Fruit fly (Drosophila melanogaster) whole organism, embryonic: ENCODE results near the gene Irc.
A peak's percentile ranks its signal among the peaks of the same experiment; 100 is the strongest.

ENCODE experiments used
- Blimp-1 ChIP-seq: fragments of 200-800 bp; sonication (Bioruptor generic); optimal IDR thresholded peaks from 3 replicates; lab custom pipeline; 2018; ENCODE audit warnings: missing biosample characterization, missing genetic modification characterization, mild to moderate bottlenecking, moderate library complexity, missing genetic modification reagents
- CG10209 ChIP-seq: fragments of 200-800 bp; sonication (Bioruptor generic); optimal IDR thresholded peaks from 3 replicates; lab custom pipeline; 2017; ENCODE audit warnings: missing biosample characterization, mild to moderate bottlenecking, missing genetic modification characterization, missing genetic modification reagents
- CG10462 ChIP-seq: fragments of 200-800 bp; sonication (Bioruptor generic); optimal IDR thresholded peaks from 2 replicates; lab custom pipeline; 2016; ENCODE audit warnings: missing biosample characterization, missing genetic modification characterization
- CG10979 ChIP-seq: fragments of 200-800 bp; sonication (Bioruptor generic); optimal IDR thresholded peaks from 2 replicates; lab custom pipeline; 2018; ENCODE audit warnings: missing biosample characterization, mild to moderate bottlenecking, missing genetic modification characterization, moderate library complexity
- CG11093 ChIP-seq: fragments of 200-800 bp; sonication (Bioruptor generic); IDR thresholded peaks from 3 replicates; pipeline ENCODE4 v1.3.6; 2022; ENCODE audit warnings: missing biosample characterization, missing genetic modification characterization
- CG11696 ChIP-seq: fragments of 200-800 bp; sonication (Bioruptor generic); IDR thresholded peaks from 2 replicates; pipeline ENCODE4 v1.3.6; 2022; ENCODE audit warnings: missing biosample characterization, missing genetic modification characterization
- CG12942 ChIP-seq: fragments of 200-800 bp; sonication (Bioruptor generic); optimal IDR thresholded peaks from 3 replicates; lab custom pipeline; 2016; ENCODE audit warnings: missing biosample characterization, missing genetic modification characterization
- CG13123 ChIP-seq: fragments of 200-800 bp; sonication (Bioruptor generic); optimal IDR thresholded peaks from 2 replicates; lab custom pipeline; 2016; ENCODE audit warnings: missing biosample characterization, missing genetic modification characterization
- CG1603 ChIP-seq: fragments of 200-800 bp; sonication (Bioruptor generic); optimal IDR thresholded peaks from 2 replicates; lab custom pipeline; 2019; ENCODE audit warnings: missing biosample characterization, mild to moderate bottlenecking, missing genetic modification characterization, moderate library complexity
- CG1647 ChIP-seq: fragments of 200-800 bp; sonication (Bioruptor generic); optimal IDR thresholded peaks from 3 replicates; lab custom pipeline; 2016; ENCODE audit warnings: missing biosample characterization, missing genetic modification characterization
- CG31365 ChIP-seq: fragments of 200-800 bp; sonication (Bioruptor generic); optimal IDR thresholded peaks from 2 replicates; lab custom pipeline; 2018; ENCODE audit warnings: missing biosample characterization, mild to moderate bottlenecking, missing genetic modification characterization
- CG32767 ChIP-seq: fragments of 200-800 bp; sonication (Bioruptor generic); IDR thresholded peaks from 2 replicates; pipeline ENCODE4 v1.3.6; 2022; ENCODE audit warnings: missing biosample characterization, missing genetic modification characterization
- CG4328 ChIP-seq: fragments of 200-800 bp; sonication (Bioruptor generic); optimal IDR thresholded peaks from 3 replicates; lab custom pipeline; 2017; ENCODE audit warnings: missing biosample characterization, missing genetic modification reagents, missing genetic modification characterization
- CG5245 ChIP-seq: fragments of 200-800 bp; sonication (Bioruptor generic); optimal IDR thresholded peaks from 3 replicates; lab custom pipeline; 2016; ENCODE audit warnings: missing biosample characterization, missing genetic modification characterization
- CG6175 ChIP-seq: fragments of 200-800 bp; sonication (Bioruptor generic); IDR thresholded peaks from 3 replicates; pipeline ENCODE4 v1.3.6; 2022; ENCODE audit warnings: missing biosample characterization, missing genetic modification characterization
- CG6683 ChIP-seq: fragments of 200-800 bp; sonication (Bioruptor generic); optimal IDR thresholded peaks from 2 replicates; lab custom pipeline; 2017; ENCODE audit warnings: missing biosample characterization, mild to moderate bottlenecking, missing genetic modification characterization, missing genetic modification reagents
- CG7271 ChIP-seq: fragments of 200-800 bp; sonication (Bioruptor generic); optimal IDR thresholded peaks from 2 replicates; lab custom pipeline; 2018; ENCODE audit warnings: missing biosample characterization, mild to moderate bottlenecking, missing genetic modification characterization, moderate library complexity
- CG7963 ChIP-seq: fragments of 200-800 bp; sonication (Bioruptor generic); IDR thresholded peaks from 3 replicates; pipeline ENCODE4 v1.3.6; 2022; ENCODE audit warnings: missing biosample characterization, missing genetic modification characterization; ENCODE audit not compliant: partially characterized antibody
- CG8281 ChIP-seq: fragments of 200-800 bp; sonication (Bioruptor generic); optimal IDR thresholded peaks from 2 replicates; lab custom pipeline; 2018; ENCODE audit warnings: missing biosample characterization, mild to moderate bottlenecking, missing genetic modification characterization, moderate library complexity
- CG9727 ChIP-seq: fragments of 200-800 bp; sonication (Bioruptor generic); optimal IDR thresholded peaks from 3 replicates; lab custom pipeline; 2017; ENCODE audit warnings: missing biosample characterization, mild to moderate bottlenecking, missing genetic modification characterization
- Gug ChIP-seq: fragments of 200-800 bp; sonication (Bioruptor generic); IDR thresholded peaks from 4 replicates; pipeline ENCODE4 v1.3.6; 2022; ENCODE audit warnings: missing biosample characterization, missing genetic modification characterization
- HHEX ChIP-seq: fragments of 200-800 bp; sonication (Bioruptor generic); optimal IDR thresholded peaks from 3 replicates; lab custom pipeline; 2017; ENCODE audit warnings: missing biosample characterization, mild to moderate bottlenecking, missing genetic modification characterization, missing genetic modification reagents
- Hmx ChIP-seq: fragments of 200-800 bp; sonication (Bioruptor generic); optimal IDR thresholded peaks from 2 replicates; lab custom pipeline; 2016; ENCODE audit warnings: missing biosample characterization, missing genetic modification characterization
- Hr3 ChIP-seq: fragments of 200-800 bp; sonication (Bioruptor generic); optimal IDR thresholded peaks from 3 replicates; lab custom pipeline; 2016; ENCODE audit warnings: missing biosample characterization, missing genetic modification characterization
- Kr ChIP-seq: fragments of 200-800 bp; sonication (Bioruptor generic); optimal IDR thresholded peaks from 2 replicates; lab custom pipeline; 2017; ENCODE audit warnings: missing biosample characterization, mild to moderate bottlenecking, missing genetic modification characterization
- Med ChIP-seq: fragments of 200-800 bp; sonication (Bioruptor generic); peaks from one replicate; lab custom pipeline; 2016; ENCODE audit warnings: missing biosample characterization, missing genetic modification characterization, mild to moderate bottlenecking, inconsistent platforms, moderate library complexity
- NC2α ChIP-seq: fragments of 200-800 bp; sonication (Bioruptor generic); optimal IDR thresholded peaks from 2 replicates; lab custom pipeline; 2016; ENCODE audit warnings: missing biosample characterization, missing genetic modification characterization
- NfI ChIP-seq: fragments of 200-800 bp; sonication (Bioruptor generic); optimal IDR thresholded peaks from 3 replicates; lab custom pipeline; 2018; ENCODE audit warnings: missing biosample characterization, mild to moderate bottlenecking, missing genetic modification characterization, moderate library complexity
- Optix ChIP-seq: fragments of 200-800 bp; sonication (Bioruptor generic); IDR thresholded peaks from 3 replicates; pipeline ENCODE4 v1.3.6; 2022; ENCODE audit warnings: missing biosample characterization, missing genetic modification characterization
- PHDP ChIP-seq: fragments of 200-800 bp; sonication (Bioruptor generic); optimal IDR thresholded peaks from 3 replicates; lab custom pipeline; 2018; ENCODE audit warnings: missing biosample characterization, mild to moderate bottlenecking, missing genetic modification characterization, moderate library complexity
- TFAM ChIP-seq: fragments of 200-800 bp; sonication (Bioruptor generic); optimal IDR thresholded peaks from 2 replicates; lab custom pipeline; 2017; ENCODE audit warnings: missing biosample characterization, missing genetic modification characterization, inconsistent platforms
- Trl ChIP-seq, 3 experiments: fragments of >200 bp in 2 of 3; fragments of 200-800 bp in 1 of 3; sonication (Bioruptor generic) in 1 of 3; optimal IDR thresholded peaks; 2 replicates in 1 of 3; 3 replicates in 2 of 3; lab custom pipeline; 2016 to 2017; ENCODE audit warnings: missing biosample characterization in 1 of 3, missing genetic modification characterization in 1 of 3
- Xbp1 ChIP-seq: fragments of 200-800 bp; sonication (Bioruptor generic); optimal IDR thresholded peaks from 3 replicates; lab custom pipeline; 2016; ENCODE audit warnings: missing biosample characterization, mild to moderate bottlenecking, missing genetic modification characterization
- corto ChIP-seq: fragments of 200-800 bp; sonication (Bioruptor generic); optimal IDR thresholded peaks from 2 replicates; lab custom pipeline; 2016; ENCODE audit warnings: missing biosample characterization, mild to moderate bottlenecking, missing genetic modification characterization, moderate library complexity
- crol ChIP-seq: fragments of 200-800 bp; sonication (Bioruptor generic); IDR thresholded peaks from 2 replicates; pipeline ENCODE4 v1.3.6; 2022; ENCODE audit warnings: missing biosample characterization, missing genetic modification characterization
- dm ChIP-seq: fragments of 200-800 bp; sonication (Bioruptor generic); optimal IDR thresholded peaks from 3 replicates; lab custom pipeline; 2016; ENCODE audit warnings: missing biosample characterization, missing genetic modification characterization
- ems ChIP-seq: fragments of 200-800 bp; sonication (Bioruptor generic); optimal IDR thresholded peaks from 3 replicates; lab custom pipeline; 2016; ENCODE audit warnings: missing biosample characterization, missing genetic modification characterization
- en ChIP-seq: fragments of 200-800 bp; sonication (Bioruptor generic); optimal IDR thresholded peaks from 2 replicates; lab custom pipeline; 2016; ENCODE audit warnings: missing biosample characterization, missing genetic modification characterization
- grau ChIP-seq: fragments of 200-800 bp; optimal IDR thresholded peaks from 3 replicates; lab custom pipeline; 2019; ENCODE audit warnings: missing biosample characterization, mild to moderate bottlenecking, missing genetic modification characterization, moderate library complexity
- hth ChIP-seq: fragments of >200 bp; optimal IDR thresholded peaks from 2 replicates; lab custom pipeline; 2017; ENCODE audit warnings: inconsistent platforms
- lilli ChIP-seq: fragments of 200-800 bp; sonication (Bioruptor generic); optimal IDR thresholded peaks from 3 replicates; lab custom pipeline; 2016; ENCODE audit warnings: missing biosample characterization, missing genetic modification characterization
- maf-S ChIP-seq: fragments of 200-800 bp; sonication (Bioruptor generic); optimal IDR thresholded peaks from 2 replicates; lab custom pipeline; 2016; ENCODE audit warnings: missing biosample characterization, missing genetic modification characterization
- mld ChIP-seq: fragments of 200-800 bp; sonication (Bioruptor generic); IDR thresholded peaks from 3 replicates; pipeline ENCODE4 v1.3.6; 2022; ENCODE audit warnings: missing biosample characterization, missing genetic modification characterization; ENCODE audit not compliant: partially characterized antibody
- pzg ChIP-seq: fragments of 200-800 bp; sonication (Bioruptor generic); optimal IDR thresholded peaks from 3 replicates; lab custom pipeline; 2018; ENCODE audit warnings: missing biosample characterization, mild to moderate bottlenecking, missing genetic modification characterization, moderate library complexity
- sc ChIP-seq, 3 experiments: fragments of >200 bp in 2 of 3; fragments of 200-800 bp in 1 of 3; sonication (Bioruptor generic) in 1 of 3; optimal IDR thresholded peaks; 2 replicates in 2 of 3; 3 replicates in 1 of 3; lab custom pipeline; 2017; ENCODE audit warnings: mild to moderate bottlenecking in 1 of 3, missing biosample characterization in 1 of 3, missing genetic modification characterization in 1 of 3, missing genetic modification reagents in 1 of 3
- sens-2 ChIP-seq: fragments of 200-800 bp; sonication (Bioruptor generic); IDR thresholded peaks from 2 replicates; pipeline ENCODE4 v1.3.6; 2022; ENCODE audit warnings: missing biosample characterization, missing genetic modification characterization
- slbo ChIP-seq: fragments of 200-800 bp; sonication (Bioruptor generic); IDR thresholded peaks from 2 replicates; pipeline ENCODE4 v1.3.6; 2022; ENCODE audit warnings: missing biosample characterization, missing genetic modification characterization
- ttk ChIP-seq: fragments of 200-800 bp; sonication (Bioruptor generic); IDR thresholded peaks from 2 replicates; pipeline ENCODE4 v2.1.2; 2022; ENCODE audit warnings: missing biosample characterization, missing genetic modification characterization
- vfl ChIP-seq: fragments of 200-800 bp; sonication (Bioruptor generic); optimal IDR thresholded peaks from 2 replicates; lab custom pipeline; 2016; ENCODE audit warnings: missing biosample characterization, missing genetic modification characterization

The Irc gene

DNA sequence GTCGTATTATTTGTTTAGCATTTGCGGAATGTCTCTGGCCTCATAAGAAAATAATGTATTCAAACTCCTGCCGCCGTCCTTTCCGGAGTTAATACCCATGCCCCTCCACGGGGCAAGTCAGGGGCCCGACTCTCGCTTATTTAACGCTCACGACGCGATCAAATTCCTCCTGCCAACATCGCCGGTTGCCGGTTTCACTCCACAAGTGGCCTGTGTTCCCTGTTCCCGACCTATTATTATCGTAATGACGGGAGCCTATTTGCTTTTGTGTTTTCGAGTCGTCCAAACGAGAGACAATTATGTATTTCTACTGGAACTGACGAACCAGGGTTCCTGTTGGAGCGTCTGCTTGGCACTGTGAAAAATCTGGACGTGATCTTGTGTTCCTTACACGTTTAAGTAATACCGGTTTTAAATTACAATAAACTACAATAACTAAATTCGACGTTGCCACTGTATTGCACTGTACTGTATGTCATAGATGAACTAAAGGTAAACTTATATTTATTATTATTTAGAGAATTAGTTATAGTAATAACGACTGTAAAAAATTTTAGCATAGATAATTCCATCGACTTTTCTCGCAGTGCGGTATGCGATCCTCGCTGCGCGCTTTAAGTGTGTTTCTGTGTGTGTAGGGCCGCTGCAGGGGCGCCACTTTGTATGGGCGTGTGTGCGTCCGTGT lies 49.9 kb downstream of the Irc start (continued):
- TF ChIP-seq Trl (optimal IDR thresholded peaks at IDR 0.05; lab: Kevin White, UChicago) (no peak), Trl (GFP tag; optimal IDR thresholded peaks at IDR 0.05; lab: Kevin White, UChicago) (no peak), CG7963 (GFP tag; lab: Robert Waterston, UW) (no peak), ems (GFP tag; lab: Kevin White, UChicago) (no peak), CG8281 (no peak), CG31365 (tag; lab: Kevin White, UChicago) (no peak), CG13123 (GFP tag; lab: Kevin White, UChicago) (peak; percentile 16), sc (optimal IDR thresholded peaks at IDR 0.05; lab: Kevin White, UChicago) (no peak), sc (GFP tag; optimal IDR thresholded peaks at IDR 0.05; lab: Kevin White, UChicago) (no peak), hth (lab: Kevin White, UChicago) (no peak), dm (GFP tag; lab: Kevin White, UChicago) (no peak), Optix (GFP tag; lab: Robert Waterston, UW) (0 out of 3 replicates have a peak, but pooled peaks have one; percentile 24), CG9727 (GFP tag; lab: Kevin White, UChicago) (peak; percentile 89), lilli (GFP tag; lab: Kevin White, UChicago) (peak; percentile 27), CG10979 (peak; percentile 84), NfI (GFP tag; lab: Kevin White, UChicago) (no peak), mld (no peak), Med (no peak), CG11093 (peak; percentile 62; the same call in 1 of the 3 replicates), Kr (GFP tag; lab: Kevin White, UChicago) (peak; percentile 5), CG6683 (no peak), Hmx (GFP tag; lab: Kevin White, UChicago) (no peak), grau (peak; percentile 55), TFAM (no peak), CG10462 (GFP tag; lab: Kevin White, UChicago) (no peak), Gug (GFP tag; lab: Robert Waterston, UW) (no peak), CG12942 (GFP tag; lab: Kevin White, UChicago) (no peak), Xbp1 (GFP tag; lab: Kevin White, UChicago) (peak; percentile 25), en (GFP tag; lab: Kevin White, UChicago) (no peak), ttk (no peak), CG1647 (GFP tag; lab: Kevin White, UChicago) (no peak), vfl (GFP tag; lab: Kevin White, UChicago) (no peak), Blimp-1 (GFP tag; lab: Kevin White, UChicago) (no peak), CG32767 (GFP tag; lab: Robert Waterston, UW) (no peak), Hr3 (GFP tag; lab: Kevin White, UChicago) (peak; percentile 39), crol (GFP tag; lab: Robert Waterston, UW) (no peak), corto (GFP tag; lab: Kevin White, UChicago) (peak; percentile 69), slbo (GFP tag; lab: Robert Waterston, UW) (no peak), CG5245 (GFP tag; lab: Kevin White, UChicago) (peak; percentile 28), CG7271 (tag; lab: Kevin White, UChicago) (no peak), maf-S (GFP tag; lab: Kevin White, UChicago) (no peak), NC2α (GFP tag; lab: Kevin White, UChicago) (no peak), CG10209 (GFP tag; lab: Kevin White, UChicago) (peak; percentile 49), CG4328 (GFP tag; lab: Kevin White, UChicago) (no peak), HHEX (GFP tag; lab: Kevin White, UChicago) (no peak), sens-2 (GFP tag; lab: Robert Waterston, UW) (0 out of 2 replicates have a peak, but pooled peaks have one; percentile 26), CG11696 (GFP tag; lab: Robert Waterston, UW) (no peak), pzg (GFP tag; lab: Kevin White, UChicago) (no peak), CG6175 (GFP tag; lab: Robert Waterston, UW) (no peak), PHDP (tag; lab: Kevin White, UChicago) (no peak), CG1603 (tag; lab: Kevin White, UChicago) (peak; percentile 51)
